Worm (Caenorhabditis elegans): Measurements from ENCODE around the gene pbs-1.

The pbs-1 gene

DNA sequence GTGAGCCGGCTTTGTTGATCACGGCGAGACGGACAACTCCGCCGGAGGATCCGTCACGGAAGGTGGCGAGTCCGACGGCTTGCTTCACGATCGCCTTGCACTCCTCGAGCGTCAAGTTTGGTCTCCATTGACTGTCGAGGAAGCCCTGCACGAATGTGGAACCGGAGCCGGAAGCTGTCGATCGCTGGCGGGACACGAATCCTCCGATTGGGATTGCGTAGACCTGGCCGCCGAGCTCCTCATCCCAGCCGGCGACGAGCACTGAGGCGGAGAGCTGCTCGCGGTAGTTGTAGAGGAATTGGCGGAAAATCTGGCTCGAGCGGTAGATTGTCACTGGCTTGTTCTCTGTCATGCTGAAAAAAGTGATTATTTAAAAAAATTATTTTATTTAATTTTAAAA, 543 bp downstream of the pbs-1 start:
- TF ChIP-seq R02D3.7 (tag; optimal IDR thresholded peaks at IDR 0.05) = no peak
- TF ChIP-seq nhr-12 (tag; optimal IDR thresholded peaks at IDR 0.05) = no peak
- TF ChIP-seq ceh-82 (tag; optimal IDR thresholded peaks at IDR 0.05) = no peak
- no peak for TF ChIP-seq daf-12 (tag; optimal IDR thresholded peaks at IDR 0.05)
- no peak for TF ChIP-seq lin-15B (tag; optimal IDR thresholded peaks at IDR 0.05)
- no peak for TF ChIP-seq nfya-1 (tag; optimal IDR thresholded peaks at IDR 0.05; ENCODE audit: insufficient read depth)
- TF ChIP-seq fos-1 (tag; optimal IDR thresholded peaks at IDR 0.05) = no peak
- TF ChIP-seq jun-1 (tag; optimal IDR thresholded peaks at IDR 0.05) = no peak
- no peak for TF ChIP-seq fkh-10 (GFP tag; optimal IDR thresholded peaks at IDR 0.05)
- TF ChIP-seq hmg-11 (tag; optimal IDR thresholded peaks at IDR 0.05) = no peak
- TF ChIP-seq mml-1 (tag; optimal IDR thresholded peaks at IDR 0.05) = no peak

DNA sequence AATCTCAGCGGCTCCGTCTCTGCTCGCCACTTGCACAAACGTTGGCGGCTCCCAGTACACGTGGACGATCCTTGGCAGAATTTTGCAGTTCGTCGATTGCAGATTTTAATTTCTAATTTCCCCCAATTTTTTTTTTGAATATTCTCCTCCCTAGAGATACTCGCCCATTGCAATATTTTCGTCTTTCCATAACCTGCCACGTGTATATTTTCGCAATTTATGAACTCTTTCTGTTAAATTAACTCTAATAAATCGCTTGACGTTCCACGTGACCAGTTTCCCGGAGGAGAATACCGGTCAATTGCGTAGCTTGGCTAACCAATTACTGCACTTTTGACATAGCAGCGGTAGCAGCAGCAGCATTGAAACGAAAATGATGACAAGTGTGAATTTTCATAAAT, 1.1 kb downstream of the pbs-1 start:
- TF ChIP-seq aly-2 (tag; optimal IDR thresholded peaks at IDR 0.05) (peak; percentile 80), ztf-4 (tag; optimal IDR thresholded peaks at IDR 0.05) (no peak), R02D3.7 (tag; optimal IDR thresholded peaks at IDR 0.05) (no peak), nfya-1 (tag; optimal IDR thresholded peaks at IDR 0.05; ENCODE audit: insufficient read depth) (peak; percentile 14), ceh-9 (tag; optimal IDR thresholded peaks at IDR 0.05) (no peak), hmg-11 (tag; optimal IDR thresholded peaks at IDR 0.05) (peak; percentile 3), nhr-43 (tag; optimal IDR thresholded peaks at IDR 0.05; ENCODE audit: poor library complexity, severe bottlenecking) (peak; percentile 32), zag-1 (tag; optimal IDR thresholded peaks at IDR 0.05) (no peak), unc-39 (tag; optimal IDR thresholded peaks at IDR 0.05) (no peak), jun-1 (tag; optimal IDR thresholded peaks at IDR 0.05) (no peak), ZK546.5 (tag; optimal IDR thresholded peaks at IDR 0.05) (peak; percentile 8), eor-1 (tag; optimal IDR thresholded peaks at IDR 0.05) (no peak), ama-1 (optimal IDR thresholded peaks at IDR 0.05) (peak; percentile 57), nhr-25 (tag; optimal IDR thresholded peaks at IDR 0.05) (peak; percentile 28)

DNA sequence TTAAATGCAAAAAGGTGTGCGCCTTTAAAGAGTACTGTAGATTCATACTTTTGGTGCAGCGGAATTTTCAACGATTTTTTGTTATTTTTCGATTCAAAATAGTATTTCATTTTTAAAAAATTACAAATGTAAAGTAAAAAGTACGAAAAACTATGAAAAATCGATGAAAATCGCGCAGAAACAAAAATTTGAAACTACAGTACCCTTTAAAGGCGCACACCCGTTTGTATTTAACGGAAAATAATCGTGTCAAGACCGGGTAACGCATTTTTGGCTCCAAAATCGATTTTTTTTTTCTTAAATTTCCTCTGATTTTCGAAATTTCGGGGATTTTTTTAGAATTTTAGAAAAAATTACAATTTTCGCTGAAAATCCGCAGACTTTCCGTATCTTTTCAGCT, 1.6 kb downstream of the pbs-1 start:
- TF ChIP-seq ceh-9 (tag; optimal IDR thresholded peaks at IDR 0.05) (no peak), ztf-4 (tag; optimal IDR thresholded peaks at IDR 0.05) (no peak), nhr-28 (tag; optimal IDR thresholded peaks at IDR 0.05) (no peak), jun-1 (tag; optimal IDR thresholded peaks at IDR 0.05) (no peak), nhr-12 (tag; optimal IDR thresholded peaks at IDR 0.05) (no peak), nhr-76 (tag; optimal IDR thresholded peaks at IDR 0.05) (no peak), lin-15B (tag; optimal IDR thresholded peaks at IDR 0.05) (no peak), fkh-10 (GFP tag; optimal IDR thresholded peaks at IDR 0.05) (no peak), nhr-43 (tag; optimal IDR thresholded peaks at IDR 0.05; ENCODE audit: poor library complexity, severe bottlenecking) (no peak), fos-1 (tag; optimal IDR thresholded peaks at IDR 0.05) (no peak), elt-3 (tag; optimal IDR thresholded peaks at IDR 0.05) (no peak), ceh-82 (tag; optimal IDR thresholded peaks at IDR 0.05) (no peak), ztf-11 (tag; optimal IDR thresholded peaks at IDR 0.05) (no peak), daf-12 (tag; optimal IDR thresholded peaks at IDR 0.05) (no peak), elt-1 (tag; optimal IDR thresholded peaks at IDR 0.05) (no peak), fkh-2 (tag; optimal IDR thresholded peaks at IDR 0.05) (no peak), ama-1 (optimal IDR thresholded peaks at IDR 0.05) (no peak), nhr-77 (tag; optimal IDR thresholded peaks at IDR 0.05) (no peak)

DNA sequence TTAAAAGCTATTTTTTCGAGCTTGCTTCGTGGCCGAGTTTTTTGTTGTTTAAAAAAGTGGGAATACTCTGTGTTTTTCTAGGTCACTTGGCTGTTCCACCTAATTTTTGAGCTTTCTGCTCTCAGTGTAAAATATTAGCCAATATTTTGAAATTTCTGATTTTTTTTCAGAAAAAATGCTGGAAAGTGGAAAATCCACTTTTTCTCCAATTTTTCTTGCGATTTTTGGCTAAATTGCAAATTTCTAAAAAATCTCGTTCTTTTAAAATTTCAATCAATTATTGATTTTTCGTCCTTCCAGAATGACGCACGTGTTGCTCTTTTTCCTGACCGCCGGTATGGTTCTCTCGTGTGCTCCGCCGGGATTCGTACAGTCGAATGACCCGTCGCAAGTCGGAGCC, 2.5 kb downstream of the pbs-1 start, which contains the start of gene K08D12.4:
Gene K08D12.4, plus strand, starts transcription at position 301 of the 400 bp plus-strand sequence.
- TF ChIP-seq tbx-2 (tag; optimal IDR thresholded peaks at IDR 0.05) (no peak), ceh-28 (tag; optimal IDR thresholded peaks at IDR 0.05) (peak; percentile 2), nhr-23 (tag; optimal IDR thresholded peaks at IDR 0.05) (no peak)

DNA sequence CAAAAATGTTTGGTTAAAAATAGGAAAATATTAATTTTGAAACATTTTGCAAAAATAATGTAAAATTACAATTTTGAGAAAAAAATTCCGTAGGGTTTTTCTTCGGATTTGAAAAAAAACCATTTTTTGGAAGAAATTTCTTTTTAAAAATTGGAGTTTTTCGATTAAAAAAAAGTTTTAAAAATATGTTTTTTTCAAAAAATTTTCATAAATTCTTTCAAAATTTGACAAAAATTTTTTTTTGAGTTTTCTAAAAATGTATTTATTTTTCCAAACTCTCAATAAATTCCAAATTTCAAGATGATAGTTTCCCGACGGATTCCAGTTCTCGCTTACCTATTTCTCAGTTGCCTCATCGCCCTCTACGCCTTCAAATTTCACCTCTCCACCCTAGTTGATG, 9.9 kb downstream of the pbs-1 start, which contains the start of gene bus-2:
Gene bus-2, plus strand, starts transcription at position 301 of the 400 bp plus-strand sequence.
- TF ChIP-seq nhr-67 (tag; optimal IDR thresholded peaks at IDR 0.05) (no peak), nhr-11 (tag; optimal IDR thresholded peaks at IDR 0.05) (no peak), nhr-28 (tag; optimal IDR thresholded peaks at IDR 0.05) (no peak), hmg-11 (tag; optimal IDR thresholded peaks at IDR 0.05) (no peak), aly-2 (tag; optimal IDR thresholded peaks at IDR 0.05) (no peak), ztf-11 (tag; optimal IDR thresholded peaks at IDR 0.05) (no peak), jun-1 (tag; optimal IDR thresholded peaks at IDR 0.05) (no peak), ZK546.5 (tag; optimal IDR thresholded peaks at IDR 0.05) (no peak), elt-3 (tag; optimal IDR thresholded peaks at IDR 0.05) (no peak), mml-1 (tag; optimal IDR thresholded peaks at IDR 0.05) (no peak), pha-4 (tag; optimal IDR thresholded peaks at IDR 0.05) (no peak), R02D3.7 (tag; optimal IDR thresholded peaks at IDR 0.05) (no peak), ama-1 (optimal IDR thresholded peaks at IDR 0.05) (no peak), daf-12 (tag; optimal IDR thresholded peaks at IDR 0.05) (no peak)

Data from whole organism, L3 larva.